Fruit fly (Drosophila melanogaster): Measurements from ENCODE around the gene CG3546.

Gene CG3546

DNA sequence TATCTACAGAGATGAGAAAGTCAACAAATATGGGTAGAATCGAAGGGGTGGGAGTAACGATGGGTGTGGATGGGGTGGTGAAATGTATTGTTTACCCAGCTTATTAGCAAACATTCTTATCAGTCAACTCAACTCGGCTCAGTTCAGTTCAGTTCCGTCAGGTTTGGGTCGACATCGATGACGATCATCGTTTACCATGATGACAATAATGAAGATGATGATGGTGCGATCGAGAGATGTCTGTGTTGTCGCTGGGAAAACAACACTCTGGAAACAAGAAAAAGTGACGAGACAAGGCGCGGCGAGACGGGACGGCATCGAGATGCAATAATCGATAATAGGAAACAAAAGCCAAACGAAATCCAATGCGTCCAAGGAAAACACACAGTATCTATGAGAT lies 51.9 kb downstream of the CG3546 start:
- no peak for TF ChIP-seq CG17801 (GFP tag; optimal IDR thresholded peaks at IDR 0.05; ENCODE audit: partially characterized antibody)

Measured in ovary, adult (tissue).